Fruit fly (Drosophila melanogaster) whole organism: ENCODE data around the gene CCT6.

ENCODE experiments used
- CG8478 ChIP-seq: fragments of >200 bp; optimal IDR thresholded peaks from 2 replicates; lab custom pipeline; 2018; ENCODE audit warnings: inconsistent platforms
- Dll ChIP-seq: fragments of >200 bp; optimal IDR thresholded peaks from 2 replicates; lab custom pipeline; 2017
- EcR ChIP-seq, 2 experiments: fragments of >200 bp; optimal IDR thresholded peaks; 2 replicates each; lab custom pipeline; 2017; ENCODE audit warnings: missing biosample characterization in 2 of 2, missing genetic modification characterization in 2 of 2, missing genetic modification reagents in 2 of 2
- pan ChIP-seq: fragments of >200 bp; optimal IDR thresholded peaks from 2 replicates; lab custom pipeline; 2017
- psq ChIP-seq: fragments of >200 bp; optimal IDR thresholded peaks from 2 replicates; lab custom pipeline; 2017
- usp ChIP-seq: fragments of >200 bp; optimal IDR thresholded peaks from 2 replicates; lab custom pipeline; 2017; ENCODE audit warnings: missing biosample characterization, missing genetic modification characterization, mixed read lengths

dm6 chrX:15772663-15773062, 26.2 kb downstream of the CCT6 start, which contains the start of gene CG43672:
- TF ChIP-seq Dll (lab: Kevin White, UChicago) (no peak), usp (GFP tag; lab: Kevin White, UChicago) (no peak), EcR (GFP tag; optimal IDR thresholded peaks at IDR 0.05; lab: Kevin White, UChicago) (no peak), pan (no peak), CG8478 (no peak), psq (lab: Kevin White, UChicago) (no peak)
